Fruit fly (Drosophila melanogaster) whole organism, prepupa: ENCODE measurements around the gene CG43402.

Experiments used
- Blimp-1 ChIP-seq: fragments of 200-800 bp; sonication (Bioruptor generic); optimal IDR thresholded peaks from 3 replicates; lab custom pipeline; 2017; ENCODE audit warnings: missing biosample characterization, missing genetic modification characterization, mild to moderate bottlenecking, moderate library complexity, missing genetic modification reagents
- CG10631 ChIP-seq: fragments of 200-800 bp; sonication (Bioruptor generic); optimal IDR thresholded peaks from 2 replicates; lab custom pipeline; 2016; ENCODE audit warnings: missing biosample characterization, missing genetic modification characterization
- CG11294 ChIP-seq: fragments of 200-800 bp; sonication (Bioruptor generic); IDR thresholded peaks from 2 replicates; pipeline ENCODE4 v1.3.6; 2022; ENCODE audit warnings: missing biosample characterization, missing genetic modification characterization
- CG11902 ChIP-seq: fragments of 200-800 bp; sonication (Bioruptor generic); optimal IDR thresholded peaks from 3 replicates; lab custom pipeline; 2016; ENCODE audit warnings: missing biosample characterization, missing genetic modification characterization
- CG15336 ChIP-seq: fragments of 200-800 bp; sonication (Bioruptor generic); IDR thresholded peaks from 2 replicates; pipeline ENCODE4 v1.3.6; 2022; ENCODE audit warnings: missing biosample characterization, missing genetic modification characterization
- CG1621 ChIP-seq: fragments of 200-800 bp; sonication (Bioruptor generic); optimal IDR thresholded peaks from 3 replicates; lab custom pipeline; 2018; ENCODE audit warnings: missing biosample characterization, mild to moderate bottlenecking, missing genetic modification characterization
- CG3032 ChIP-seq: fragments of 200-800 bp; optimal IDR thresholded peaks from 2 replicates; lab custom pipeline; 2019; ENCODE audit warnings: missing biosample characterization, mild to moderate bottlenecking, missing genetic modification characterization, moderate library complexity
- CG31627 ChIP-seq: fragments of 200-800 bp; sonication (Bioruptor generic); optimal IDR thresholded peaks from 3 replicates; lab custom pipeline; 2016; ENCODE audit warnings: missing biosample characterization, missing genetic modification characterization
- CG32006 ChIP-seq: fragments of 200-800 bp; sonication (Bioruptor generic); optimal IDR thresholded peaks from 3 replicates; lab custom pipeline; 2017; ENCODE audit warnings: missing biosample characterization, mild to moderate bottlenecking, missing genetic modification characterization
- CG34406 ChIP-seq: fragments of 200-800 bp; sonication (Bioruptor generic); optimal IDR thresholded peaks from 3 replicates; lab custom pipeline; 2016; ENCODE audit warnings: missing biosample characterization, missing genetic modification characterization
- CG3919 ChIP-seq: fragments of 200-800 bp; sonication (Bioruptor generic); optimal IDR thresholded peaks from 3 replicates; lab custom pipeline; 2016; ENCODE audit warnings: missing biosample characterization, missing genetic modification characterization
- CG4318 ChIP-seq: fragments of 200-800 bp; sonication (Bioruptor generic); optimal IDR thresholded peaks from 3 replicates; lab custom pipeline; 2017; ENCODE audit warnings: missing biosample characterization, mild to moderate bottlenecking, missing genetic modification characterization
- CG6163 ChIP-seq: fragments of 200-800 bp; sonication (Bioruptor generic); IDR thresholded peaks from 3 replicates; pipeline ENCODE4 v1.3.6; 2022; ENCODE audit warnings: missing biosample characterization, missing genetic modification characterization
- CG6276 ChIP-seq: fragments of 200-800 bp; sonication (Bioruptor generic); optimal IDR thresholded peaks from 2 replicates; lab custom pipeline; 2017; ENCODE audit warnings: missing biosample characterization, mild to moderate bottlenecking, missing genetic modification characterization
- CG6792 ChIP-seq: fragments of 200-800 bp; sonication (Bioruptor generic); optimal IDR thresholded peaks from 3 replicates; lab custom pipeline; 2016; ENCODE audit warnings: missing biosample characterization, missing genetic modification characterization
- CG6808 ChIP-seq: fragments of 200-800 bp; sonication (Bioruptor generic); optimal IDR thresholded peaks from 3 replicates; lab custom pipeline; 2017; ENCODE audit warnings: missing biosample characterization, missing genetic modification characterization, mild to moderate bottlenecking, moderate library complexity, missing genetic modification reagents
- CG6854 ChIP-seq: fragments of 200-800 bp; sonication (Bioruptor generic); optimal IDR thresholded peaks from 2 replicates; lab custom pipeline; 2017; ENCODE audit warnings: missing biosample characterization, mild to moderate bottlenecking, missing genetic modification characterization
- CG8119 ChIP-seq: fragments of 200-800 bp; sonication (Bioruptor generic); IDR thresholded peaks from 3 replicates; pipeline ENCODE4 v1.3.6; 2022; ENCODE audit warnings: missing biosample characterization, missing genetic modification characterization
- CG8319 ChIP-seq: fragments of 200-800 bp; sonication (Bioruptor generic); optimal IDR thresholded peaks from 3 replicates; lab custom pipeline; 2016; ENCODE audit warnings: missing biosample characterization, missing genetic modification characterization
- CG8632 ChIP-seq: fragments of 200-800 bp; sonication (Bioruptor generic); optimal IDR thresholded peaks from 3 replicates; lab custom pipeline; 2016; ENCODE audit warnings: missing biosample characterization, missing genetic modification characterization
- CG9139 ChIP-seq: fragments of 200-800 bp; sonication (Bioruptor generic); optimal IDR thresholded peaks from 3 replicates; lab custom pipeline; 2017; ENCODE audit warnings: missing biosample characterization, mild to moderate bottlenecking, missing genetic modification characterization
- Eip75B ChIP-seq: fragments of 200-800 bp; sonication (Bioruptor generic); optimal IDR thresholded peaks from 3 replicates; lab custom pipeline; 2016; ENCODE audit warnings: missing biosample characterization, missing genetic modification characterization
- Eip78C ChIP-seq: fragments of 200-800 bp; sonication (Bioruptor generic); peaks from one replicate; lab custom pipeline; 2016; ENCODE audit warnings: missing biosample characterization, missing genetic modification characterization
- Eip93F ChIP-seq: fragments of 200-800 bp; sonication (Bioruptor generic); optimal IDR thresholded peaks from 2 replicates; lab custom pipeline; 2016; ENCODE audit warnings: missing biosample characterization, mild to moderate bottlenecking, missing genetic modification characterization
- Ets21C ChIP-seq: fragments of 200-800 bp; sonication (Bioruptor generic); optimal IDR thresholded peaks from 3 replicates; lab custom pipeline; 2016; ENCODE audit warnings: missing biosample characterization, missing genetic modification characterization
- Gug ChIP-seq: fragments of 200-800 bp; sonication (Bioruptor generic); IDR thresholded peaks from 2 replicates; pipeline ENCODE4 v1.3.6; 2022; ENCODE audit warnings: missing biosample characterization, missing genetic modification characterization
- Lpt ChIP-seq: fragments of 200-800 bp; sonication (Bioruptor generic); optimal IDR thresholded peaks from 3 replicates; lab custom pipeline; 2016; ENCODE audit warnings: missing biosample characterization, missing genetic modification characterization
- Met ChIP-seq: fragments of 200-800 bp; sonication (Bioruptor generic); optimal IDR thresholded peaks from 3 replicates; lab custom pipeline; 2016; ENCODE audit warnings: missing biosample characterization, missing genetic modification characterization
- OdsH ChIP-seq: fragments of 200-800 bp; sonication (Bioruptor generic); optimal IDR thresholded peaks from 3 replicates; lab custom pipeline; 2016; ENCODE audit warnings: missing biosample characterization, missing genetic modification characterization
- Smox ChIP-seq: fragments of 200-800 bp; sonication (Bioruptor generic); optimal IDR thresholded peaks from 3 replicates; lab custom pipeline; 2016; ENCODE audit warnings: missing biosample characterization, missing genetic modification characterization
- Sox102F ChIP-seq: fragments of 200-800 bp; sonication (Bioruptor generic); optimal IDR thresholded peaks from 2 replicates; lab custom pipeline; 2016; ENCODE audit warnings: missing biosample characterization, mild to moderate bottlenecking, missing genetic modification characterization
- Sox14 ChIP-seq: fragments of 200-800 bp; sonication (Bioruptor generic); optimal IDR thresholded peaks from 3 replicates; lab custom pipeline; 2016; ENCODE audit warnings: missing biosample characterization, missing genetic modification characterization
- Sox15 ChIP-seq: fragments of 200-800 bp; sonication (Bioruptor generic); optimal IDR thresholded peaks from 3 replicates; lab custom pipeline; 2016; ENCODE audit warnings: missing biosample characterization, missing genetic modification characterization
- achi ChIP-seq: fragments of 200-800 bp; sonication (Bioruptor generic); optimal IDR thresholded peaks from 3 replicates; lab custom pipeline; 2016; ENCODE audit warnings: missing biosample characterization, missing genetic modification characterization
- acj6 ChIP-seq: fragments of 200-800 bp; sonication (Bioruptor generic); optimal IDR thresholded peaks from 3 replicates; lab custom pipeline; 2016; ENCODE audit warnings: missing biosample characterization, missing genetic modification characterization
- cyc ChIP-seq: fragments of 200-800 bp; sonication (Bioruptor generic); optimal IDR thresholded peaks from 3 replicates; lab custom pipeline; 2016; ENCODE audit warnings: missing biosample characterization, missing genetic modification characterization
- dac ChIP-seq: fragments of 200-800 bp; sonication (Bioruptor generic); optimal IDR thresholded peaks from 2 replicates; lab custom pipeline; 2017; ENCODE audit warnings: missing biosample characterization, mild to moderate bottlenecking, missing genetic modification characterization
- eg ChIP-seq: fragments of 200-800 bp; sonication (Bioruptor generic); IDR thresholded peaks from 3 replicates; pipeline ENCODE4 v1.3.6; 2022; ENCODE audit warnings: missing biosample characterization, missing genetic modification characterization
- esn ChIP-seq: fragments of 200-800 bp; sonication (Bioruptor generic); optimal IDR thresholded peaks from 2 replicates; lab custom pipeline; 2016; ENCODE audit warnings: missing biosample characterization, mild to moderate bottlenecking, missing genetic modification characterization, moderate library complexity
- fd59A ChIP-seq: fragments of 200-800 bp; sonication (Bioruptor generic); optimal IDR thresholded peaks from 2 replicates; lab custom pipeline; 2017; ENCODE audit warnings: missing biosample characterization, mild to moderate bottlenecking, missing genetic modification characterization, missing genetic modification reagents
- fkh ChIP-seq: fragments of 200-800 bp; sonication (Bioruptor generic); optimal IDR thresholded peaks from 3 replicates; lab custom pipeline; 2017; ENCODE audit warnings: missing biosample characterization, mild to moderate bottlenecking, missing genetic modification characterization, moderate library complexity
- lz ChIP-seq: fragments of 200-800 bp; sonication (Bioruptor generic); optimal IDR thresholded peaks from 3 replicates; lab custom pipeline; 2016; ENCODE audit warnings: missing biosample characterization, missing genetic modification characterization
- net ChIP-seq: fragments of 200-800 bp; sonication (Bioruptor generic); optimal IDR thresholded peaks from 3 replicates; lab custom pipeline; 2016; ENCODE audit warnings: missing biosample characterization, missing genetic modification characterization
- pdm3 ChIP-seq: fragments of 200-800 bp; sonication (Bioruptor generic); optimal IDR thresholded peaks from 3 replicates; lab custom pipeline; 2016; ENCODE audit warnings: missing biosample characterization, missing genetic modification characterization
- salr ChIP-seq, 2 experiments: fragments of 200-800 bp; sonication (Bioruptor generic); optimal IDR thresholded peaks; 3 replicates each; lab custom pipeline; 2016 to 2018; ENCODE audit warnings: missing biosample characterization in 2 of 2, missing genetic modification characterization in 2 of 2, mild to moderate bottlenecking in 1 of 2
- ss ChIP-seq, 2 experiments: fragments of 200-800 bp; sonication (Bioruptor generic); optimal IDR thresholded peaks; 2 replicates in 1 of 2; 3 replicates in 1 of 2; lab custom pipeline; 2017 to 2018; ENCODE audit warnings: mild to moderate bottlenecking in 2 of 2, missing biosample characterization in 2 of 2, missing genetic modification characterization in 2 of 2, moderate library complexity in 1 of 2
- svp ChIP-seq: fragments of 200-800 bp; sonication (Bioruptor generic); peaks from one replicate; lab custom pipeline; 2016; ENCODE audit warnings: missing biosample characterization, missing genetic modification characterization
- topi ChIP-seq: fragments of 200-800 bp; sonication (Bioruptor generic); optimal IDR thresholded peaks from 3 replicates; lab custom pipeline; 2016; ENCODE audit warnings: missing biosample characterization, missing genetic modification characterization
- vri ChIP-seq: fragments of 200-800 bp; sonication (Bioruptor generic); optimal IDR thresholded peaks from 3 replicates; lab custom pipeline; 2016; ENCODE audit warnings: missing biosample characterization, mild to moderate bottlenecking, missing genetic modification characterization

The CG43402 gene

dm6 chr2L:1442052-1442677 lies at the start of gene CG43402:
Gene CG43402, plus strand, starts transcription at chr2L:1442627.
- no peak for TF ChIP-seq CG1621 (tag; lab: Kevin White, UChicago)
- TF ChIP-seq CG8319 (GFP tag; lab: Kevin White, UChicago), result no peak
- no peak for TF ChIP-seq CG4318 (GFP tag; lab: Kevin White, UChicago)
- TF ChIP-seq CG10631 (GFP tag; lab: Kevin White, UChicago), result no peak
- TF ChIP-seq Sox15, result no peak
- no peak for TF ChIP-seq CG6854 (GFP tag; lab: Kevin White, UChicago)
- TF ChIP-seq CG3032, result no peak
- peak; percentile 96 for TF ChIP-seq svp (GFP tag; lab: Kevin White, UChicago)
- no peak for TF ChIP-seq CG8119 (GFP tag; lab: Robert Waterston, UW)
- peak; percentile 19 for TF ChIP-seq Eip78C

DNA sequence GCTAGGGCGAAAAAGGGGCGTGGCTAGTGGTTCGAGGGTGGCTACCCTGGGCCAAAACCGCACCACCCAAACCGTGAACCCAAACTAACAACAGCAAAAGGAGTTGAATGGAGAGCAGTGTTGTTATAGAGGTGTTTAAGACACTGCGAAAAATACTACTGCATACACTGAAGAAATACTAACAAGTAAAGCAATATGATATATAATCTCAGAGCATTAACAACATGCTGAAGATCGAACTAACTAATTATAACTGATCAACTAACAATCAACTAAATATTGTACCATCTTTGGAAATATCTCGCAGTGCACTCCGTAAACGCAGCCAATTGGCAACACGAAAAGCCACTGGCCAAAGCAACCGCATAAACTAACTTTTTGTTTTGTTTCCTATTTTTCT lies 48.8 kb upstream of the CG43402 start:
- 0 out of 3 replicates have a peak, but pooled peaks have one; percentile 37 for TF ChIP-seq eg (GFP tag; lab: Robert Waterston, UW)
- peak; percentile 24 for TF ChIP-seq pdm3 (GFP tag; lab: Kevin White, UChicago)
- no peak for TF ChIP-seq CG31627
- TF ChIP-seq CG6276 (GFP tag; lab: Kevin White, UChicago), result peak; percentile 7
- TF ChIP-seq achi, result peak; percentile 26
- no peak for TF ChIP-seq Sox102F (GFP tag; lab: Kevin White, UChicago)
- no peak for TF ChIP-seq lz (GFP tag; lab: Kevin White, UChicago)
- no peak for TF ChIP-seq cyc
- TF ChIP-seq CG34406 (GFP tag; lab: Kevin White, UChicago), result no peak
- TF ChIP-seq esn (GFP tag; lab: Kevin White, UChicago), result peak; percentile 3
- no peak for TF ChIP-seq CG9139 (GFP tag; lab: Kevin White, UChicago)
- TF ChIP-seq Eip75B (GFP tag; lab: Kevin White, UChicago), result no peak
- TF ChIP-seq Eip93F (GFP tag; lab: Kevin White, UChicago), result no peak
- TF ChIP-seq CG6792 (GFP tag; lab: Kevin White, UChicago), result no peak
- no peak for TF ChIP-seq CG6854 (GFP tag; lab: Kevin White, UChicago)
- TF ChIP-seq CG6808, result no peak
- TF ChIP-seq CG3032, result no peak
- no peak for TF ChIP-seq CG8319 (GFP tag; lab: Kevin White, UChicago)
- no peak for TF ChIP-seq fd59A
- no peak for TF ChIP-seq topi (GFP tag; lab: Kevin White, UChicago)
- peak; percentile 19 for TF ChIP-seq Met (GFP tag; lab: Kevin White, UChicago)
- no peak for TF ChIP-seq fkh
- TF ChIP-seq CG15336 (GFP tag; lab: Robert Waterston, UW), result peak; percentile 39; the same call in 1 of the 2 replicates
- TF ChIP-seq CG32006 (GFP tag; lab: Kevin White, UChicago), result peak; percentile 46
- TF ChIP-seq Gug (GFP tag; lab: Robert Waterston, UW), result no peak
- no peak for TF ChIP-seq vri
- TF ChIP-seq net (GFP tag; lab: Kevin White, UChicago), result no peak
- no peak for TF ChIP-seq Sox14 (GFP tag; lab: Kevin White, UChicago)
- TF ChIP-seq Blimp-1 (GFP tag; lab: Kevin White, UChicago), result no peak
- no peak for TF ChIP-seq Sox15
- peak; percentile 28 for TF ChIP-seq OdsH (GFP tag; lab: Kevin White, UChicago)
- TF ChIP-seq CG8632 (GFP tag; lab: Kevin White, UChicago), result no peak
- peak; percentile 57 for TF ChIP-seq svp (GFP tag; lab: Kevin White, UChicago)
- peak; percentile 44 for TF ChIP-seq CG3919 (GFP tag; lab: Kevin White, UChicago)
- no peak for TF ChIP-seq Lpt (GFP tag; lab: Kevin White, UChicago)
- peak; percentile 5 for TF ChIP-seq Smox
- no peak for TF ChIP-seq Ets21C (GFP tag; lab: Kevin White, UChicago)
- TF ChIP-seq Eip78C, result peak; percentile 52
- no peak for TF ChIP-seq CG11902 (GFP tag; lab: Kevin White, UChicago)
- TF ChIP-seq ss (GFP tag; optimal IDR thresholded peaks at IDR 0.05; lab: Kevin White, UChicago), result no peak
- peak; percentile 49; the same call in 2 of the 3 replicates for TF ChIP-seq CG6163 (GFP tag; lab: Robert Waterston, UW)
- TF ChIP-seq dac, result no peak
- no peak for TF ChIP-seq CG4318 (GFP tag; lab: Kevin White, UChicago)
- TF ChIP-seq acj6 (GFP tag; lab: Kevin White, UChicago), result no peak
- no peak for TF ChIP-seq salr (GFP tag; optimal IDR thresholded peaks at IDR 0.05; lab: Kevin White, UChicago)
- no peak for TF ChIP-seq CG11294
